Fruit fly (Drosophila melanogaster) whole organism, embryonic: Measurements from ENCODE around the gene dpr20.

ENCODE experiments used
- ATbp ChIP-seq: fragments of 200-800 bp; sonication (Bioruptor generic); optimal IDR thresholded peaks from 2 replicates; lab custom pipeline; 2017; ENCODE audit warnings: missing biosample characterization, mild to moderate bottlenecking, missing genetic modification characterization, missing genetic modification reagents
- Antp ChIP-seq: fragments of 200-800 bp; sonication (Bioruptor generic); optimal IDR thresholded peaks from 3 replicates; lab custom pipeline; 2016; ENCODE audit warnings: missing biosample characterization, missing genetic modification characterization
- CG1024 ChIP-seq: fragments of 200-800 bp; sonication (Bioruptor generic); IDR thresholded peaks from 2 replicates; pipeline ENCODE4 v1.3.6; 2022; ENCODE audit warnings: missing biosample characterization, missing genetic modification characterization
- CG10366 ChIP-seq: fragments of 200-800 bp; sonication (Bioruptor generic); IDR thresholded peaks from 2 replicates; pipeline ENCODE4 v1.3.6; 2022; ENCODE audit warnings: missing biosample characterization, missing genetic modification characterization
- CG10462 ChIP-seq: fragments of 200-800 bp; sonication (Bioruptor generic); optimal IDR thresholded peaks from 2 replicates; lab custom pipeline; 2016; ENCODE audit warnings: missing biosample characterization, missing genetic modification characterization
- CG10543 ChIP-seq: fragments of 200-800 bp; sonication (Bioruptor generic); optimal IDR thresholded peaks from 3 replicates; lab custom pipeline; 2017; ENCODE audit warnings: missing biosample characterization, mild to moderate bottlenecking, missing genetic modification characterization, moderate library complexity
- CG12769 ChIP-seq: fragments of 200-800 bp; sonication (Bioruptor generic); optimal IDR thresholded peaks from 2 replicates; lab custom pipeline; 2019; ENCODE audit warnings: missing biosample characterization, mild to moderate bottlenecking, missing genetic modification characterization, moderate library complexity
- CG18476 ChIP-seq: fragments of 200-800 bp; sonication (Bioruptor generic); optimal IDR thresholded peaks from 2 replicates; lab custom pipeline; 2016; ENCODE audit warnings: missing biosample characterization, mild to moderate bottlenecking, missing genetic modification characterization
- CG2120 ChIP-seq: fragments of 200-800 bp; sonication (Bioruptor generic); optimal IDR thresholded peaks from 3 replicates; lab custom pipeline; 2016; ENCODE audit warnings: missing biosample characterization, missing genetic modification characterization
- CG3163 ChIP-seq: fragments of 200-800 bp; sonication (Bioruptor generic); optimal IDR thresholded peaks from 3 replicates; lab custom pipeline; 2016; ENCODE audit warnings: missing biosample characterization, missing genetic modification characterization
- CG32772 ChIP-seq: fragments of 200-800 bp; sonication (Bioruptor generic); IDR thresholded peaks from 2 replicates; pipeline ENCODE4 v1.3.6; 2022; ENCODE audit warnings: missing biosample characterization, missing genetic modification characterization
- CG34224 ChIP-seq: fragments of 200-800 bp; sonication (Bioruptor generic); IDR thresholded peaks from 3 replicates; pipeline ENCODE4 v1.3.6; 2022; ENCODE audit warnings: missing biosample characterization, missing genetic modification characterization; ENCODE audit not compliant: partially characterized antibody
- CG4282 ChIP-seq: fragments of 200-800 bp; sonication (Bioruptor generic); optimal IDR thresholded peaks from 2 replicates; lab custom pipeline; 2016; ENCODE audit warnings: missing biosample characterization, missing genetic modification characterization
- CG4404 ChIP-seq: fragments of 200-800 bp; sonication (Bioruptor generic); IDR thresholded peaks from 2 replicates; pipeline ENCODE4 v1.3.6; 2022; ENCODE audit warnings: missing biosample characterization, missing genetic modification characterization
- CG4730 ChIP-seq: fragments of 200-800 bp; sonication (Bioruptor generic); IDR thresholded peaks from 2 replicates; pipeline ENCODE4 v1.3.6; 2022; ENCODE audit warnings: missing biosample characterization, missing genetic modification characterization
- CG5953 ChIP-seq: fragments of 200-800 bp; sonication (Bioruptor generic); IDR thresholded peaks from 2 replicates; pipeline ENCODE4 v1.3.6; 2022; ENCODE audit warnings: missing biosample characterization, missing genetic modification characterization
- CG6683 ChIP-seq: fragments of 200-800 bp; sonication (Bioruptor generic); optimal IDR thresholded peaks from 2 replicates; lab custom pipeline; 2017; ENCODE audit warnings: missing biosample characterization, mild to moderate bottlenecking, missing genetic modification characterization, missing genetic modification reagents
- CG6689 ChIP-seq: fragments of 200-800 bp; sonication (Bioruptor generic); IDR thresholded peaks from 2 replicates; pipeline ENCODE4 v1.3.6; 2022; ENCODE audit warnings: missing biosample characterization, missing genetic modification characterization
- CG7745 ChIP-seq: fragments of 200-800 bp; sonication (Bioruptor generic); optimal IDR thresholded peaks from 2 replicates; lab custom pipeline; 2018; ENCODE audit warnings: missing biosample characterization, mild to moderate bottlenecking, missing genetic modification characterization, moderate library complexity
- CG8765 ChIP-seq: fragments of 200-800 bp; sonication (Bioruptor generic); IDR thresholded peaks from 2 replicates; pipeline ENCODE4 v1.3.6; 2022; ENCODE audit warnings: missing biosample characterization, missing genetic modification characterization
- CG9609 ChIP-seq: fragments of 200-800 bp; sonication (Bioruptor generic); optimal IDR thresholded peaks from 3 replicates; lab custom pipeline; 2016; ENCODE audit warnings: missing biosample characterization, missing genetic modification characterization
- CG9727 ChIP-seq: fragments of 200-800 bp; sonication (Bioruptor generic); optimal IDR thresholded peaks from 3 replicates; lab custom pipeline; 2017; ENCODE audit warnings: missing biosample characterization, mild to moderate bottlenecking, missing genetic modification characterization
- CG9797 ChIP-seq: fragments of 200-800 bp; sonication (Bioruptor generic); optimal IDR thresholded peaks from 3 replicates; lab custom pipeline; 2018; ENCODE audit warnings: missing biosample characterization, mild to moderate bottlenecking, missing genetic modification characterization
- CG9817 ChIP-seq: fragments of 200-800 bp; sonication (Bioruptor generic); optimal IDR thresholded peaks from 2 replicates; lab custom pipeline; 2018; ENCODE audit warnings: missing biosample characterization, mild to moderate bottlenecking, missing genetic modification characterization, moderate library complexity
- Gug ChIP-seq: fragments of 200-800 bp; sonication (Bioruptor generic); IDR thresholded peaks from 4 replicates; pipeline ENCODE4 v1.3.6; 2022; ENCODE audit warnings: missing biosample characterization, missing genetic modification characterization
- H15 ChIP-seq: fragments of 200-800 bp; sonication (Bioruptor generic); IDR thresholded peaks from 3 replicates; pipeline ENCODE4 v1.3.6; 2022; ENCODE audit warnings: missing biosample characterization, missing genetic modification characterization
- Hmr ChIP-seq: fragments of 200-800 bp; sonication (Bioruptor generic); optimal IDR thresholded peaks from 3 replicates; lab custom pipeline; 2017; ENCODE audit warnings: mild to moderate bottlenecking, missing biosample characterization, missing genetic modification reagents, missing genetic modification characterization
- NC2β ChIP-seq: fragments of 200-800 bp; sonication (Bioruptor generic); optimal IDR thresholded peaks from 2 replicates; lab custom pipeline; 2016; ENCODE audit warnings: missing biosample characterization, missing genetic modification characterization
- NfI ChIP-seq: fragments of 200-800 bp; sonication (Bioruptor generic); optimal IDR thresholded peaks from 3 replicates; lab custom pipeline; 2018; ENCODE audit warnings: missing biosample characterization, mild to moderate bottlenecking, missing genetic modification characterization, moderate library complexity
- Ravus ChIP-seq: fragments of 200-800 bp; sonication (Bioruptor generic); IDR thresholded peaks from 2 replicates; pipeline ENCODE4 v1.3.6; 2022; ENCODE audit warnings: missing biosample characterization, missing genetic modification characterization
- Side ChIP-seq: fragments of 200-800 bp; sonication (Bioruptor generic); optimal IDR thresholded peaks from 2 replicates; lab custom pipeline; 2016; ENCODE audit warnings: missing biosample characterization, missing genetic modification characterization
- Sox102F ChIP-seq: fragments of 200-800 bp; sonication (Bioruptor generic); optimal IDR thresholded peaks from 2 replicates; lab custom pipeline; 2018; ENCODE audit warnings: missing biosample characterization, mild to moderate bottlenecking, missing genetic modification characterization, moderate library complexity
- Sry-β ChIP-seq: fragments of 200-800 bp; sonication (Bioruptor generic); optimal IDR thresholded peaks from 2 replicates; lab custom pipeline; 2018; ENCODE audit warnings: missing biosample characterization, mild to moderate bottlenecking, missing genetic modification characterization, moderate library complexity
- Xrp1 ChIP-seq: fragments of 200-800 bp; sonication (Bioruptor generic); IDR thresholded peaks from 2 replicates; pipeline ENCODE4 v1.3.6; 2022; ENCODE audit warnings: missing biosample characterization, missing genetic modification characterization
- ase ChIP-seq: fragments of 200-800 bp; sonication (Bioruptor generic); IDR thresholded peaks from 3 replicates; pipeline ENCODE4 v1.3.6; 2022; ENCODE audit warnings: missing biosample characterization, missing genetic modification characterization
- bbx ChIP-seq: fragments of 200-800 bp; sonication (Bioruptor generic); IDR thresholded peaks from 2 replicates; pipeline ENCODE4 v1.3.6; 2022; ENCODE audit warnings: missing biosample characterization, missing genetic modification characterization; ENCODE audit not compliant: partially characterized antibody
- chif ChIP-seq, 2 experiments: fragments of 200-800 bp; sonication (Bioruptor generic); optimal IDR thresholded peaks; 3 replicates each; lab custom pipeline; 2016; ENCODE audit warnings: missing biosample characterization in 2 of 2, missing genetic modification characterization in 2 of 2
- dmrt11E ChIP-seq: fragments of 200-800 bp; sonication (Bioruptor generic); optimal IDR thresholded peaks from 3 replicates; lab custom pipeline; 2018; ENCODE audit warnings: missing biosample characterization, mild to moderate bottlenecking, missing genetic modification characterization, moderate library complexity
- ems ChIP-seq: fragments of 200-800 bp; sonication (Bioruptor generic); optimal IDR thresholded peaks from 3 replicates; lab custom pipeline; 2016; ENCODE audit warnings: missing biosample characterization, missing genetic modification characterization
- esg ChIP-seq: fragments of 200-800 bp; sonication (Bioruptor generic); conservative IDR thresholded peaks from 2 replicates; pipeline ENCODE4 v1.3.6; 2022; ENCODE audit warnings: missing biosample characterization, missing genetic modification characterization
- her ChIP-seq: fragments of 200-800 bp; sonication (Bioruptor generic); optimal IDR thresholded peaks from 2 replicates; lab custom pipeline; 2016; ENCODE audit warnings: missing biosample characterization, missing genetic modification characterization
- kni ChIP-seq: fragments of 200-800 bp; sonication (Bioruptor generic); optimal IDR thresholded peaks from 3 replicates; lab custom pipeline; 2017; ENCODE audit warnings: mild to moderate bottlenecking, missing biosample characterization, missing genetic modification reagents, missing genetic modification characterization
- lilli ChIP-seq: fragments of 200-800 bp; sonication (Bioruptor generic); optimal IDR thresholded peaks from 3 replicates; lab custom pipeline; 2016; ENCODE audit warnings: missing biosample characterization, missing genetic modification characterization
- otp ChIP-seq: fragments of 200-800 bp; sonication (Bioruptor generic); IDR thresholded peaks from 3 replicates; pipeline ENCODE4, ENCODE4 v1.3.6; 2022; ENCODE audit warnings: missing biosample characterization, missing genetic modification characterization
- pan ChIP-seq, 4 experiments: fragments of >200 bp in 3 of 4; fragments of 200-800 bp in 1 of 4; sonication (Bioruptor generic) in 1 of 4; optimal IDR thresholded peaks in 3 of 4; IDR thresholded peaks in 1 of 4; 2 replicates each; pipeline versions ENCODE4 v1.3.6 to Lab custom; 2017 to 2022; ENCODE audit warnings: missing biosample characterization in 2 of 4, missing genetic modification characterization in 2 of 4, mixed read lengths in 1 of 4
- pho ChIP-seq: fragments of 200-800 bp; sonication (Bioruptor generic); optimal IDR thresholded peaks from 2 replicates; lab custom pipeline; 2016; ENCODE audit warnings: missing biosample characterization, missing genetic modification characterization
- schlank ChIP-seq: fragments of 200-800 bp; sonication (Bioruptor generic); optimal IDR thresholded peaks from 2 replicates; lab custom pipeline; 2018; ENCODE audit warnings: missing biosample characterization, mild to moderate bottlenecking, missing genetic modification characterization
- shn ChIP-seq: fragments of 200-800 bp; sonication (Bioruptor generic); optimal IDR thresholded peaks from 3 replicates; lab custom pipeline; 2016; ENCODE audit warnings: missing biosample characterization, missing genetic modification characterization
- sisA ChIP-seq: fragments of 200-800 bp; sonication (Bioruptor generic); IDR thresholded peaks from 2 replicates; pipeline ENCODE4 v1.3.6; 2022; ENCODE audit warnings: missing biosample characterization, missing genetic modification characterization
- tio ChIP-seq: fragments of 200-800 bp; sonication (Bioruptor generic); optimal IDR thresholded peaks from 2 replicates; lab custom pipeline; 2017; ENCODE audit warnings: missing biosample characterization, missing genetic modification characterization, inconsistent platforms

Gene dpr20

DNA sequence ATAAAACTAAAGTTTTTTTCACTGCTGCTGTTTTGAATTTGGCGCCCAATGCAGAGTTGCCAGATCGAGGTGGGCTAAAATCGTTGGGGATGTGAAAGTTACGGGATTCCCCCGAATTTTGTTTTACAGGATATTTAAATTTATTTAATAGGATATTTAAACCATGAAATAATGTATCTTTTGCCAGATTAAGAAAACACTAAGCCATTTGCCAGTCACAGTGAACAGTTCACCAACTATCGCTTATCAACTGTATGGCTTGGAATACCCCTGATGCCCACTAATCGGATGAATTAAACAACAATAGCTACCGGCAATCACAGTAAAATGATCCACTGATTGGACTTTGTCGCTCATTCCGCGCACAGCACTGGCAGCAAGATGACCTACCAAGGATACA, 6.0 kb downstream of the dpr20 start, which contains the start of gene Dci (continued):
- TF ChIP-seq Ravus (GFP tag; lab: Robert Waterston, UW): peak; percentile 28
- TF ChIP-seq bbx (GFP tag; lab: Robert Waterston, UW): peak; percentile 63
- no peak for TF ChIP-seq CG4404 (GFP tag; lab: Robert Waterston, UW)
- TF ChIP-seq otp (GFP tag; lab: Robert Waterston, UW): peak; percentile 48; the same call in 1 of the 3 replicates
- no peak for TF ChIP-seq CG4282 (GFP tag; lab: Kevin White, UChicago)
- peak; percentile 57 for TF ChIP-seq tio
- TF ChIP-seq CG9797 (GFP tag; lab: Kevin White, UChicago): peak; percentile 14
- TF ChIP-seq CG18476: no peak
- TF ChIP-seq CG10462 (GFP tag; lab: Kevin White, UChicago): peak; percentile 39
- TF ChIP-seq CG32772: peak; percentile 59
- peak; percentile 57 for TF ChIP-seq CG5953 (GFP tag; lab: Robert Waterston, UW)
- no peak for TF ChIP-seq CG7745
- TF ChIP-seq lilli (GFP tag; lab: Kevin White, UChicago): peak; percentile 77
- peak; percentile 29 for TF ChIP-seq Side (GFP tag; lab: Kevin White, UChicago)
- peak; percentile 56 for TF ChIP-seq NfI (GFP tag; lab: Kevin White, UChicago)
- TF ChIP-seq Antp (GFP tag; lab: Kevin White, UChicago): peak; percentile 65
- TF ChIP-seq CG2120 (GFP tag; lab: Kevin White, UChicago): peak; percentile 83
- TF ChIP-seq CG1024 (GFP tag; lab: Robert Waterston, UW): peak; percentile 38; the same call in 1 of the 2 replicates
- no peak for TF ChIP-seq schlank (tag; lab: Kevin White, UChicago)
- peak; percentile 50; the same call in 1 of the 2 replicates for TF ChIP-seq CG8765 (GFP tag; lab: Robert Waterston, UW)
- peak; percentile 33 for TF ChIP-seq ATbp
- TF ChIP-seq Sry-β (GFP tag; lab: Kevin White, UChicago): no peak
- TF ChIP-seq ems: peak; percentile 60
- TF ChIP-seq H15 (GFP tag; lab: Robert Waterston, UW): peak; percentile 52; the same call in 1 of the 3 replicates
- peak; percentile 78 for TF ChIP-seq Xrp1 (GFP tag; lab: Robert Waterston, UW)
- TF ChIP-seq her: peak; percentile 11
- TF ChIP-seq sisA (GFP tag; lab: Robert Waterston, UW): peak; percentile 91
- TF ChIP-seq Gug (GFP tag; lab: Robert Waterston, UW): peak; percentile 41; the same call in 2 of the 4 replicates
- peak; percentile 75 for TF ChIP-seq Sox102F
- TF ChIP-seq CG4730 (GFP tag; lab: Robert Waterston, UW): peak; percentile 41
- peak; percentile 47 for TF ChIP-seq pho (GFP tag; lab: Kevin White, UChicago)
- TF ChIP-seq Hmr (GFP tag; lab: Kevin White, UChicago): peak; percentile 64
- TF ChIP-seq CG6689: peak; percentile 59
- peak; percentile 46 for TF ChIP-seq NC2β (GFP tag; lab: Kevin White, UChicago)
- peak; percentile 62 for TF ChIP-seq ase (GFP tag; lab: Robert Waterston, UW)
- TF ChIP-seq pan (optimal IDR thresholded peaks at IDR 0.05; lab: Kevin White, UChicago): no peak
- TF ChIP-seq pan (GFP tag; optimal IDR thresholded peaks at IDR 0.05 in 1 of 2, IDR thresholded peaks at IDR 0.05 in 1 of 2): peak in 1 of 2 experiments; percentile 84
- peak; percentile 69 for TF ChIP-seq dmrt11E (tag; lab: Kevin White, UChicago)
- peak; percentile 1 for TF ChIP-seq CG3163 (GFP tag; lab: Kevin White, UChicago)
- peak; percentile 72 to 73 for TF ChIP-seq chif (GFP tag; optimal IDR thresholded peaks at IDR 0.05; lab: Kevin White, UChicago)
- peak; percentile 59 for TF ChIP-seq CG9609 (GFP tag; lab: Kevin White, UChicago)
- TF ChIP-seq shn: peak; percentile 63
- peak; percentile 79 for TF ChIP-seq CG9727
- TF ChIP-seq CG10543: no peak
- peak; percentile 89 for TF ChIP-seq CG34224 (GFP tag; lab: Robert Waterston, UW)
- TF ChIP-seq CG9817: peak; percentile 72
- peak; percentile 88 for TF ChIP-seq esg (GFP tag; lab: Robert Waterston, UW)
- peak; percentile 82 for TF ChIP-seq CG10366
- TF ChIP-seq CG6683 (GFP tag; lab: Kevin White, UChicago): no peak
- no peak for TF ChIP-seq kni (GFP tag; lab: Kevin White, UChicago)
- no peak for TF ChIP-seq CG12769
